Fruit fly (Drosophila melanogaster): ENCODE measurements around the gene Hsp60A.

Hsp60A gene

dm6 chrX:11108845-11109450 is 666 bp downstream of the Hsp60A start (continued):
- TF ChIP-seq CG15073 (GFP tag; optimal IDR thresholded peaks at IDR 0.05) (no peak), CG2129 (GFP tag; IDR thresholded peaks at IDR 0.05; ENCODE audit: partially characterized antibody) (no peak), CG5180 (GFP tag; optimal IDR thresholded peaks at IDR 0.05) (no peak), slou (GFP tag; optimal IDR thresholded peaks at IDR 0.05) (no peak), CG1529 (GFP tag; optimal IDR thresholded peaks at IDR 0.05) (no peak), CG10431 (GFP tag; optimal IDR thresholded peaks at IDR 0.05) (no peak), cato (GFP tag; optimal IDR thresholded peaks at IDR 0.05; ENCODE audit: borderline replicate concordance) (no peak), Awh (GFP tag; IDR thresholded peaks at IDR 0.05) (no peak), fd102C (GFP tag; optimal IDR thresholded peaks at IDR 0.05) (no peak), Dref (GFP tag; IDR thresholded peaks at IDR 0.05) (no peak), unc-4 (GFP tag; IDR thresholded peaks at IDR 0.05; ENCODE audit: partially characterized antibody) (no peak), CG14667 (GFP tag; IDR thresholded peaks at IDR 0.05) (no peak), en (GFP tag; optimal IDR thresholded peaks at IDR 0.05) (no peak), Ravus (GFP tag; IDR thresholded peaks at IDR 0.05) (no peak), CG4424 (GFP tag; optimal IDR thresholded peaks at IDR 0.05) (peak; percentile 26), Nf-YB (GFP tag; optimal IDR thresholded peaks at IDR 0.05) (no peak), fu2 (GFP tag; optimal IDR thresholded peaks at IDR 0.05) (no peak), nmo (GFP tag; optimal IDR thresholded peaks at IDR 0.05) (no peak), CG16863 (GFP tag; optimal IDR thresholded peaks at IDR 0.05) (no peak), CG8765 (GFP tag; IDR thresholded peaks at IDR 0.05) (no peak), CG7963 (GFP tag; IDR thresholded peaks at IDR 0.05; ENCODE audit: partially characterized antibody) (no peak), CG10321 (GFP tag; IDR thresholded peaks at IDR 0.05) (no peak), mam (GFP tag; optimal IDR thresholded peaks at IDR 0.05) (no peak), odd (GFP tag; optimal IDR thresholded peaks at IDR 0.05) (no peak), CG13424 (tag; optimal IDR thresholded peaks at IDR 0.05) (peak; percentile 25), CG9609 (GFP tag; optimal IDR thresholded peaks at IDR 0.05) (no peak), Kr (GFP tag; optimal IDR thresholded peaks at IDR 0.05) (no peak), CG9876 (GFP tag; optimal IDR thresholded peaks at IDR 0.05) (no peak), CG8388 (GFP tag; optimal IDR thresholded peaks at IDR 0.05) (no peak), org-1 (GFP tag; optimal IDR thresholded peaks at IDR 0.05) (no peak), CG10462 (GFP tag; optimal IDR thresholded peaks at IDR 0.05) (no peak), CG12104 (GFP tag; optimal IDR thresholded peaks at IDR 0.05) (no peak), rib (GFP tag; IDR thresholded peaks at IDR 0.05) (no peak), CG34422 (GFP tag; IDR thresholded peaks at IDR 0.05) (peak; percentile 74; the same call in 2 of the 3 replicates), Max (GFP tag; optimal IDR thresholded peaks at IDR 0.05) (peak; percentile 7), CG13894 (tag; optimal IDR thresholded peaks at IDR 0.05) (no peak), ERR (GFP tag; optimal IDR thresholded peaks at IDR 0.05) (no peak), zen2 (GFP tag; IDR thresholded peaks at IDR 0.05; ENCODE audit: partially characterized antibody) (no peak), CG11696 (GFP tag; IDR thresholded peaks at IDR 0.05) (no peak), Bdp1 (GFP tag; optimal IDR thresholded peaks at IDR 0.05) (no peak), NFAT (GFP tag; IDR thresholded peaks at IDR 0.05) (peak; percentile 29; the same call in 1 of the 2 replicates), H2.0 (GFP tag; IDR thresholded peaks at IDR 0.05) (no peak), Med (GFP tag) (peak; percentile 36), insv (GFP tag; optimal IDR thresholded peaks at IDR 0.05) (peak in 1 of 2 experiments; percentile 89), corto (GFP tag; optimal IDR thresholded peaks at IDR 0.05) (no peak), CG3163 (GFP tag; optimal IDR thresholded peaks at IDR 0.05) (no peak), cas (GFP tag; IDR thresholded peaks at IDR 0.05) (no peak), Fer2 (tag; optimal IDR thresholded peaks at IDR 0.05) (no peak), CkIIα-i1 (GFP tag; IDR thresholded peaks at IDR 0.05) (no peak), sd (tag; optimal IDR thresholded peaks at IDR 0.05) (peak; percentile 41), dpn (GFP tag; optimal IDR thresholded peaks at IDR 0.05) (no peak)
